Fruit fly (Drosophila melanogaster) whole organism, embryonic: ENCODE data around the gene Cln7.

Experiments
- Abd-B ChIP-seq: fragments of 200-800 bp; sonication (Bioruptor generic); optimal IDR thresholded peaks from 2 replicates; lab custom pipeline; 2018; ENCODE audit warnings: missing biosample characterization, mild to moderate bottlenecking, missing genetic modification characterization, moderate library complexity
- Atf3 ChIP-seq: fragments of 200-800 bp; sonication (Bioruptor generic); optimal IDR thresholded peaks from 3 replicates; lab custom pipeline; 2016; ENCODE audit warnings: missing biosample characterization, missing genetic modification characterization
- BEAF-32 ChIP-seq: fragments of 200-800 bp; sonication (Bioruptor generic); optimal IDR thresholded peaks from 3 replicates; lab custom pipeline; 2017; ENCODE audit warnings: missing biosample characterization, missing genetic modification characterization, mild to moderate bottlenecking, moderate library complexity, missing genetic modification reagents
- CG10979 ChIP-seq: fragments of 200-800 bp; sonication (Bioruptor generic); optimal IDR thresholded peaks from 2 replicates; lab custom pipeline; 2018; ENCODE audit warnings: missing biosample characterization, mild to moderate bottlenecking, missing genetic modification characterization, moderate library complexity
- CG12071 ChIP-seq: fragments of 200-800 bp; sonication (Bioruptor generic); optimal IDR thresholded peaks from 3 replicates; lab custom pipeline; 2018; ENCODE audit warnings: missing biosample characterization, mild to moderate bottlenecking, missing genetic modification characterization
- CG12155 ChIP-seq: fragments of 200-800 bp; sonication (Bioruptor generic); optimal IDR thresholded peaks from 3 replicates; lab custom pipeline; 2016; ENCODE audit warnings: missing biosample characterization, missing genetic modification characterization
- CG13123 ChIP-seq: fragments of 200-800 bp; sonication (Bioruptor generic); optimal IDR thresholded peaks from 2 replicates; lab custom pipeline; 2016; ENCODE audit warnings: missing biosample characterization, missing genetic modification characterization
- CG13287 ChIP-seq: fragments of 200-800 bp; sonication (Bioruptor generic); IDR thresholded peaks from 2 replicates; pipeline ENCODE4 v1.3.6; 2022; ENCODE audit warnings: missing biosample characterization, missing genetic modification characterization; ENCODE audit not compliant: partially characterized antibody
- CG1603 ChIP-seq: fragments of 200-800 bp; sonication (Bioruptor generic); optimal IDR thresholded peaks from 2 replicates; lab custom pipeline; 2019; ENCODE audit warnings: missing biosample characterization, mild to moderate bottlenecking, missing genetic modification characterization, moderate library complexity
- CG17829 ChIP-seq: fragments of 200-800 bp; optimal IDR thresholded peaks from 2 replicates; lab custom pipeline; 2019; ENCODE audit warnings: missing biosample characterization, mild to moderate bottlenecking, missing genetic modification characterization, moderate library complexity
- CG2116 ChIP-seq: fragments of 200-800 bp; sonication (Bioruptor generic); optimal IDR thresholded peaks from 3 replicates; lab custom pipeline; 2018; ENCODE audit warnings: missing biosample characterization, mild to moderate bottlenecking, missing genetic modification characterization
- CG2199 ChIP-seq: fragments of 200-800 bp; sonication (Bioruptor generic); IDR thresholded peaks from 3 replicates; pipeline ENCODE4 v1.3.6; 2022; ENCODE audit warnings: missing biosample characterization, missing genetic modification characterization
- CG2889 ChIP-seq: fragments of 200-800 bp; sonication (Bioruptor generic); IDR thresholded peaks from 3 replicates; pipeline ENCODE4 v1.3.6; 2022; ENCODE audit warnings: missing biosample characterization, missing genetic modification characterization
- CG3407 ChIP-seq: fragments of 200-800 bp; sonication (Bioruptor generic); optimal IDR thresholded peaks from 2 replicates; lab custom pipeline; 2018; ENCODE audit warnings: missing biosample characterization, mild to moderate bottlenecking, missing genetic modification characterization
- CG42726 ChIP-seq: fragments of 200-800 bp; sonication (Bioruptor generic); IDR thresholded peaks from 2 replicates; pipeline ENCODE4 v1.3.6; 2022; ENCODE audit warnings: missing biosample characterization, missing genetic modification characterization; ENCODE audit not compliant: partially characterized antibody
- CG4820 ChIP-seq: fragments of 200-800 bp; sonication (Bioruptor generic); optimal IDR thresholded peaks from 3 replicates; lab custom pipeline; 2016; ENCODE audit warnings: missing biosample characterization, missing genetic modification characterization
- CG7987 ChIP-seq: fragments of 200-800 bp; sonication (Bioruptor generic); optimal IDR thresholded peaks from 2 replicates; lab custom pipeline; 2018; ENCODE audit warnings: missing biosample characterization, mild to moderate bottlenecking, missing genetic modification characterization, moderate library complexity
- CG8359 ChIP-seq: fragments of 200-800 bp; sonication (Bioruptor generic); optimal IDR thresholded peaks from 2 replicates; lab custom pipeline; 2017; ENCODE audit warnings: missing biosample characterization, mild to moderate bottlenecking, missing genetic modification characterization, borderline replicate concordance
- CG9609 ChIP-seq: fragments of 200-800 bp; sonication (Bioruptor generic); optimal IDR thresholded peaks from 3 replicates; lab custom pipeline; 2016; ENCODE audit warnings: missing biosample characterization, missing genetic modification characterization
- Fer1 ChIP-seq: fragments of 200-800 bp; sonication (Bioruptor generic); optimal IDR thresholded peaks from 2 replicates; lab custom pipeline; 2017; ENCODE audit warnings: missing biosample characterization, mild to moderate bottlenecking, missing genetic modification characterization
- Hmx ChIP-seq: fragments of 200-800 bp; sonication (Bioruptor generic); optimal IDR thresholded peaks from 2 replicates; lab custom pipeline; 2016; ENCODE audit warnings: missing biosample characterization, missing genetic modification characterization
- Mad ChIP-seq: fragments of 200-800 bp; sonication (Bioruptor generic); optimal IDR thresholded peaks from 2 replicates; lab custom pipeline; 2016; ENCODE audit warnings: missing biosample characterization, missing genetic modification characterization
- Oaz ChIP-seq: fragments of 200-800 bp; sonication (Bioruptor generic); IDR thresholded peaks from 2 replicates; pipeline ENCODE4 v1.3.6; 2022; ENCODE audit warnings: missing biosample characterization, missing genetic modification characterization
- Oli ChIP-seq: fragments of 200-800 bp; sonication (Bioruptor generic); optimal IDR thresholded peaks from 2 replicates; lab custom pipeline; 2018; ENCODE audit warnings: missing biosample characterization, mild to moderate bottlenecking, missing genetic modification characterization, moderate library complexity
- Rx ChIP-seq: fragments of 200-800 bp; sonication (Bioruptor generic); IDR thresholded peaks from 2 replicates; pipeline ENCODE4 v1.3.6; 2022; ENCODE audit warnings: missing biosample characterization, missing genetic modification characterization
- Six4 ChIP-seq: fragments of 200-800 bp; sonication (Bioruptor generic); optimal IDR thresholded peaks from 2 replicates; lab custom pipeline; 2016; ENCODE audit warnings: missing biosample characterization, missing genetic modification characterization
- Vsx1 ChIP-seq: fragments of 200-800 bp; sonication (Bioruptor generic); optimal IDR thresholded peaks from 2 replicates; lab custom pipeline; 2017; ENCODE audit warnings: missing biosample characterization, mild to moderate bottlenecking, missing genetic modification characterization, missing genetic modification reagents
- ase ChIP-seq: fragments of 200-800 bp; sonication (Bioruptor generic); IDR thresholded peaks from 3 replicates; pipeline ENCODE4 v1.3.6; 2022; ENCODE audit warnings: missing biosample characterization, missing genetic modification characterization
- chn ChIP-seq: fragments of 200-800 bp; sonication (Bioruptor generic); optimal IDR thresholded peaks from 2 replicates; lab custom pipeline; 2016; ENCODE audit warnings: missing biosample characterization, missing genetic modification characterization
- dmrt99B ChIP-seq: fragments of 200-800 bp; sonication (Bioruptor generic); optimal IDR thresholded peaks from 2 replicates; lab custom pipeline; 2018; ENCODE audit warnings: missing biosample characterization, mild to moderate bottlenecking, missing genetic modification characterization, moderate library complexity
- emc ChIP-seq: fragments of 200-800 bp; sonication (Bioruptor generic); optimal IDR thresholded peaks from 2 replicates; lab custom pipeline; 2016; ENCODE audit warnings: missing biosample characterization, missing genetic modification characterization
- ems ChIP-seq: fragments of 200-800 bp; sonication (Bioruptor generic); optimal IDR thresholded peaks from 3 replicates; lab custom pipeline; 2016; ENCODE audit warnings: missing biosample characterization, missing genetic modification characterization
- ewg ChIP-seq: fragments of 200-800 bp; sonication (Bioruptor generic); optimal IDR thresholded peaks from 3 replicates; lab custom pipeline; 2017; ENCODE audit warnings: mild to moderate bottlenecking, missing biosample characterization, missing genetic modification reagents, missing genetic modification characterization
- ind ChIP-seq: fragments of 200-800 bp; sonication (Bioruptor generic); optimal IDR thresholded peaks from 3 replicates; lab custom pipeline; 2016; ENCODE audit warnings: missing biosample characterization, missing genetic modification characterization
- insv ChIP-seq, 2 experiments: fragments of 200-800 bp; sonication (Bioruptor generic); optimal IDR thresholded peaks; 3 replicates each; lab custom pipeline; 2016 to 2018; ENCODE audit warnings: missing biosample characterization in 2 of 2, missing genetic modification characterization in 2 of 2
- onecut ChIP-seq: fragments of 200-800 bp; sonication (Bioruptor generic); IDR thresholded peaks from 2 replicates; pipeline ENCODE4 v1.3.6; 2022; ENCODE audit warnings: missing biosample characterization, missing genetic modification characterization
- p53 ChIP-seq: fragments of 200-800 bp; sonication (Bioruptor generic); optimal IDR thresholded peaks from 2 replicates; lab custom pipeline; 2016; ENCODE audit warnings: missing biosample characterization, missing genetic modification characterization
- pan ChIP-seq, 4 experiments: fragments of >200 bp in 3 of 4; fragments of 200-800 bp in 1 of 4; sonication (Bioruptor generic) in 1 of 4; optimal IDR thresholded peaks in 3 of 4; IDR thresholded peaks in 1 of 4; 2 replicates each; pipeline versions ENCODE4 v1.3.6 to Lab custom; 2017 to 2022; ENCODE audit warnings: missing biosample characterization in 2 of 4, missing genetic modification characterization in 2 of 4, mixed read lengths in 1 of 4
- pfk ChIP-seq: fragments of 200-800 bp; sonication (Bioruptor generic); optimal IDR thresholded peaks from 2 replicates; lab custom pipeline; 2018; ENCODE audit warnings: missing biosample characterization, mild to moderate bottlenecking, missing genetic modification characterization, moderate library complexity
- seq ChIP-seq: fragments of 200-800 bp; sonication (Bioruptor generic); IDR thresholded peaks from 2 replicates; pipeline ENCODE4 v1.3.6; 2022; ENCODE audit warnings: missing biosample characterization, missing genetic modification characterization
- shn ChIP-seq: fragments of 200-800 bp; sonication (Bioruptor generic); optimal IDR thresholded peaks from 3 replicates; lab custom pipeline; 2016; ENCODE audit warnings: missing biosample characterization, missing genetic modification characterization
- sqz ChIP-seq: fragments of 200-800 bp; sonication (Bioruptor generic); optimal IDR thresholded peaks from 3 replicates; lab custom pipeline; 2018; ENCODE audit warnings: missing biosample characterization, mild to moderate bottlenecking, missing genetic modification characterization

Cln7 gene

DNA sequence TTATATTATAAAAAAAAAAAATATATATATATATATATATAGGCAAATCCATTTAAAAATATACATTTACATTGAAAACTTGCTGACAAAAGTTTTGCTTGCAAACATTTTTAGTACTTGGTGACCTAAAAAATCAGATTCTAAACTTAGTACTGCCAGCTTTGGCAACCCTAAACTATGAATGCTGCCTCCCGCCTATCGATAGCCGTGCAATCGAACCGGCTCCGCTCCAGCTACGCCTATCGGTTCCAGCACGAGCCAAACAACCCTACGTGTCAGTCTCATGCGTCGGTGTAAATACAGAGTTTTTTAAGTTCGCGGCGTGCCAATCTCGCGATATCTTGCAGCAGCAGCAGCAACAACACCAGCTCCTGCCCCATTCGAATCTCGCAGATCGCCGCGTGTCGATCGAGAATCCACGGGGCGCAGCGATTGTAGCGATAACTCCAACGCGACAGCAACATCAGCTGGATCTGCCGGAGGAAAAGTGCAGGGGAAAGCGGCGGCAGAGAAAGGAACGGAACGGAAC lies 15.4 kb upstream of the Cln7 start, which contains the start of gene Sec63 (continued):
- TF ChIP-seq BEAF-32 (peak; percentile 84), insv (GFP tag; optimal IDR thresholded peaks at IDR 0.05; lab: Kevin White, UChicago) (no peak), Six4 (GFP tag; lab: Kevin White, UChicago) (no peak), CG4820 (GFP tag; lab: Kevin White, UChicago) (peak; percentile 21), CG12155 (GFP tag; lab: Kevin White, UChicago) (peak; percentile 91), p53 (GFP tag; lab: Kevin White, UChicago) (no peak), onecut (GFP tag; lab: Robert Waterston, UW) (0 out of 2 replicates have a peak, but pooled peaks have one; percentile 5), CG13123 (peak; percentile 46), CG17829 (tag; lab: Kevin White, UChicago) (peak; percentile 20), Oaz (GFP tag; lab: Robert Waterston, UW) (no peak), chn (GFP tag; lab: Kevin White, UChicago) (peak; percentile 57), CG2889 (GFP tag; lab: Robert Waterston, UW) (no peak), Atf3 (no peak), ase (GFP tag; lab: Robert Waterston, UW) (peak; percentile 42; the same call in 1 of the 3 replicates), Rx (no peak), dmrt99B (tag; lab: Kevin White, UChicago) (peak; percentile 14), emc (GFP tag; lab: Kevin White, UChicago) (no peak), CG7987 (GFP tag; lab: Kevin White, UChicago) (no peak), ewg (GFP tag; lab: Kevin White, UChicago) (peak; percentile 44), CG1603 (peak; percentile 54), Oli (tag; lab: Kevin White, UChicago) (no peak), Vsx1 (GFP tag; lab: Kevin White, UChicago) (peak; percentile 25), Fer1 (GFP tag; lab: Kevin White, UChicago) (peak; percentile 4), ems (GFP tag; lab: Kevin White, UChicago) (peak; percentile 24), Hmx (no peak), CG9609 (peak; percentile 10), CG2116 (GFP tag; lab: Kevin White, UChicago) (peak; percentile 78), CG10979 (tag; lab: Kevin White, UChicago) (no peak), CG3407 (no peak), CG13287 (peak; percentile 89), ind (GFP tag; lab: Kevin White, UChicago) (peak; percentile 35), CG8359 (GFP tag; lab: Kevin White, UChicago) (no peak), Abd-B (peak; percentile 36), pan (optimal IDR thresholded peaks at IDR 0.05; lab: Kevin White, UChicago) (no peak), pan (GFP tag; optimal IDR thresholded peaks at IDR 0.05 in 1 of 2, IDR thresholded peaks at IDR 0.05 in 1 of 2) (peak in 1 of 2 experiments; percentile 54), pfk (GFP tag; lab: Kevin White, UChicago) (peak; percentile 93), sqz (GFP tag; lab: Kevin White, UChicago) (no peak), shn (no peak), Mad (GFP tag; lab: Kevin White, UChicago) (no peak), CG12071 (GFP tag; lab: Kevin White, UChicago) (no peak), CG2199 (GFP tag; lab: Robert Waterston, UW) (peak; percentile 23; the same call in 1 of the 3 replicates), seq (GFP tag; lab: Robert Waterston, UW) (no peak), CG42726 (GFP tag; lab: Robert Waterston, UW) (peak; percentile 94)
